Fruit fly (Drosophila melanogaster) whole organism, embryonic: ENCODE data around the gene CG15343.

Source experiments
- BtbVII ChIP-seq: fragments of 200-800 bp; sonication (Bioruptor generic); optimal IDR thresholded peaks from 3 replicates; lab custom pipeline; 2017; ENCODE audit warnings: missing biosample characterization, mild to moderate bottlenecking, missing genetic modification characterization
- CG10209 ChIP-seq: fragments of 200-800 bp; sonication (Bioruptor generic); optimal IDR thresholded peaks from 3 replicates; lab custom pipeline; 2017; ENCODE audit warnings: missing biosample characterization, mild to moderate bottlenecking, missing genetic modification characterization, missing genetic modification reagents
- CG10267 ChIP-seq: fragments of 200-800 bp; sonication (Bioruptor generic); optimal IDR thresholded peaks from 2 replicates; lab custom pipeline; 2018; ENCODE audit warnings: missing biosample characterization, mild to moderate bottlenecking, missing genetic modification characterization, moderate library complexity
- CG10959 ChIP-seq: fragments of 200-800 bp; sonication (Bioruptor generic); IDR thresholded peaks from 2 replicates; pipeline ENCODE4 v1.3.6; 2022; ENCODE audit warnings: missing biosample characterization, missing genetic modification characterization
- CG12769 ChIP-seq: fragments of 200-800 bp; sonication (Bioruptor generic); optimal IDR thresholded peaks from 2 replicates; lab custom pipeline; 2019; ENCODE audit warnings: missing biosample characterization, mild to moderate bottlenecking, missing genetic modification characterization, moderate library complexity
- CG14667 ChIP-seq: fragments of 200-800 bp; sonication (Bioruptor generic); IDR thresholded peaks from 2 replicates; pipeline ENCODE4 v1.3.6; 2022; ENCODE audit warnings: missing biosample characterization, missing genetic modification characterization
- CG14710 ChIP-seq: fragments of 200-800 bp; sonication (Bioruptor generic); optimal IDR thresholded peaks from 3 replicates; lab custom pipeline; 2019; ENCODE audit warnings: missing biosample characterization, mild to moderate bottlenecking, missing genetic modification characterization, moderate library complexity
- CG15696 ChIP-seq: fragments of 200-800 bp; sonication (Bioruptor generic); optimal IDR thresholded peaks from 2 replicates; lab custom pipeline; 2019; ENCODE audit warnings: missing biosample characterization, mild to moderate bottlenecking, missing genetic modification characterization, moderate library complexity
- CG16863 ChIP-seq: fragments of 200-800 bp; sonication (Bioruptor generic); optimal IDR thresholded peaks from 3 replicates; lab custom pipeline; 2016; ENCODE audit warnings: missing biosample characterization, missing genetic modification characterization
- CG2116 ChIP-seq: fragments of 200-800 bp; sonication (Bioruptor generic); optimal IDR thresholded peaks from 3 replicates; lab custom pipeline; 2018; ENCODE audit warnings: missing biosample characterization, mild to moderate bottlenecking, missing genetic modification characterization
- CG2120 ChIP-seq: fragments of 200-800 bp; sonication (Bioruptor generic); optimal IDR thresholded peaks from 3 replicates; lab custom pipeline; 2016; ENCODE audit warnings: missing biosample characterization, missing genetic modification characterization
- CG2199 ChIP-seq: fragments of 200-800 bp; sonication (Bioruptor generic); IDR thresholded peaks from 3 replicates; pipeline ENCODE4 v1.3.6; 2022; ENCODE audit warnings: missing biosample characterization, missing genetic modification characterization
- CG3281 ChIP-seq: fragments of 200-800 bp; sonication (Bioruptor generic); optimal IDR thresholded peaks from 3 replicates; lab custom pipeline; 2017; ENCODE audit warnings: missing biosample characterization, mild to moderate bottlenecking, missing genetic modification characterization
- CG4617 ChIP-seq: fragments of 200-800 bp; sonication (Bioruptor generic); optimal IDR thresholded peaks from 3 replicates; lab custom pipeline; 2016; ENCODE audit warnings: missing biosample characterization, missing genetic modification characterization, borderline replicate concordance
- CG4854 ChIP-seq: fragments of 200-800 bp; sonication (Bioruptor generic); optimal IDR thresholded peaks from 2 replicates; lab custom pipeline; 2016; ENCODE audit warnings: missing biosample characterization, missing genetic modification characterization, inconsistent platforms
- CG9797 ChIP-seq: fragments of 200-800 bp; sonication (Bioruptor generic); optimal IDR thresholded peaks from 3 replicates; lab custom pipeline; 2018; ENCODE audit warnings: missing biosample characterization, mild to moderate bottlenecking, missing genetic modification characterization
- CHES-1-like ChIP-seq: fragments of 200-800 bp; sonication (Bioruptor generic); optimal IDR thresholded peaks from 2 replicates; lab custom pipeline; 2016; ENCODE audit warnings: missing biosample characterization, missing genetic modification characterization
- Dfd ChIP-seq, 2 experiments: fragments of >200 bp; optimal IDR thresholded peaks; 2 replicates each; lab custom pipeline; 2017; ENCODE audit warnings: missing biosample characterization in 2 of 2, missing genetic modification characterization in 2 of 2
- Dll ChIP-seq: fragments of 200-800 bp; sonication (Bioruptor generic); IDR thresholded peaks from 4 replicates; pipeline ENCODE4 v1.3.6; 2022; ENCODE audit warnings: missing biosample characterization, missing genetic modification characterization; ENCODE audit not compliant: partially characterized antibody
- Eip74EF ChIP-seq, 2 experiments: fragments of 200-800 bp in 1 of 2; fragments of >200 bp in 1 of 2; sonication (Bioruptor generic) in 1 of 2; optimal IDR thresholded peaks; 2 replicates each; lab custom pipeline; 2017 to 2019; ENCODE audit warnings: missing biosample characterization in 2 of 2, missing genetic modification characterization in 2 of 2, mild to moderate bottlenecking in 1 of 2, moderate library complexity in 1 of 2
- H2.0 ChIP-seq: fragments of 200-800 bp; sonication (Bioruptor generic); IDR thresholded peaks from 2 replicates; pipeline ENCODE4 v1.3.6; 2022; ENCODE audit warnings: missing biosample characterization, missing genetic modification characterization
- HHEX ChIP-seq: fragments of 200-800 bp; sonication (Bioruptor generic); optimal IDR thresholded peaks from 3 replicates; lab custom pipeline; 2017; ENCODE audit warnings: missing biosample characterization, mild to moderate bottlenecking, missing genetic modification characterization, missing genetic modification reagents
- Hr39 ChIP-seq: fragments of >200 bp; optimal IDR thresholded peaks from 2 replicates; lab custom pipeline; 2017
- Med ChIP-seq: fragments of 200-800 bp; sonication (Bioruptor generic); peaks from one replicate; lab custom pipeline; 2016; ENCODE audit warnings: missing biosample characterization, missing genetic modification characterization, mild to moderate bottlenecking, inconsistent platforms, moderate library complexity
- Myb ChIP-seq: fragments of 200-800 bp; sonication (Bioruptor generic); optimal IDR thresholded peaks from 2 replicates; lab custom pipeline; 2016; ENCODE audit warnings: missing biosample characterization, missing genetic modification characterization
- PHDP ChIP-seq: fragments of 200-800 bp; sonication (Bioruptor generic); optimal IDR thresholded peaks from 3 replicates; lab custom pipeline; 2018; ENCODE audit warnings: missing biosample characterization, mild to moderate bottlenecking, missing genetic modification characterization, moderate library complexity
- Side ChIP-seq: fragments of 200-800 bp; sonication (Bioruptor generic); optimal IDR thresholded peaks from 2 replicates; lab custom pipeline; 2016; ENCODE audit warnings: missing biosample characterization, missing genetic modification characterization
- Sin3A ChIP-seq: fragments of >200 bp; optimal IDR thresholded peaks from 2 replicates; lab custom pipeline; 2018
- TFAM ChIP-seq: fragments of 200-800 bp; sonication (Bioruptor generic); optimal IDR thresholded peaks from 2 replicates; lab custom pipeline; 2017; ENCODE audit warnings: missing biosample characterization, missing genetic modification characterization, inconsistent platforms
- Xrp1 ChIP-seq: fragments of 200-800 bp; sonication (Bioruptor generic); IDR thresholded peaks from 2 replicates; pipeline ENCODE4 v1.3.6; 2022; ENCODE audit warnings: missing biosample characterization, missing genetic modification characterization
- bbx ChIP-seq: fragments of 200-800 bp; sonication (Bioruptor generic); IDR thresholded peaks from 2 replicates; pipeline ENCODE4 v1.3.6; 2022; ENCODE audit warnings: missing biosample characterization, missing genetic modification characterization; ENCODE audit not compliant: partially characterized antibody
- bcd ChIP-seq: fragments of 200-800 bp; sonication (Bioruptor generic); optimal IDR thresholded peaks from 2 replicates; lab custom pipeline; 2017; ENCODE audit warnings: missing biosample characterization, mild to moderate bottlenecking, missing genetic modification characterization
- bsh ChIP-seq, 2 experiments: fragments of 200-800 bp; sonication (Bioruptor generic); optimal IDR thresholded peaks; 2 replicates each; lab custom pipeline; 2017 to 2018; ENCODE audit warnings: mild to moderate bottlenecking in 2 of 2, missing biosample characterization in 2 of 2, missing genetic modification characterization in 2 of 2, moderate library complexity in 1 of 2
- esg ChIP-seq: fragments of 200-800 bp; sonication (Bioruptor generic); conservative IDR thresholded peaks from 2 replicates; pipeline ENCODE4 v1.3.6; 2022; ENCODE audit warnings: missing biosample characterization, missing genetic modification characterization
- eyg ChIP-seq: fragments of 200-800 bp; sonication (Bioruptor generic); optimal IDR thresholded peaks from 3 replicates; lab custom pipeline; 2016; ENCODE audit warnings: missing biosample characterization, missing genetic modification characterization
- fd3F ChIP-seq: fragments of 200-800 bp; sonication (Bioruptor generic); optimal IDR thresholded peaks from 2 replicates; lab custom pipeline; 2018; ENCODE audit warnings: missing biosample characterization, mild to moderate bottlenecking, missing genetic modification characterization, moderate library complexity
- gsb ChIP-seq: fragments of 200-800 bp; sonication (Bioruptor generic); IDR thresholded peaks from 2 replicates; pipeline ENCODE4 v1.3.6; 2022; ENCODE audit warnings: missing biosample characterization, missing genetic modification characterization
- kni ChIP-seq: fragments of 200-800 bp; sonication (Bioruptor generic); optimal IDR thresholded peaks from 3 replicates; lab custom pipeline; 2017; ENCODE audit warnings: mild to moderate bottlenecking, missing biosample characterization, missing genetic modification reagents, missing genetic modification characterization
- lbe ChIP-seq: fragments of 200-800 bp; sonication (Bioruptor generic); optimal IDR thresholded peaks from 2 replicates; lab custom pipeline; 2016; ENCODE audit warnings: missing biosample characterization, mild to moderate bottlenecking, missing genetic modification characterization
- nerfin-1 ChIP-seq: fragments of 200-800 bp; sonication (Bioruptor generic); optimal IDR thresholded peaks from 3 replicates; lab custom pipeline; 2019; ENCODE audit warnings: missing biosample characterization, mild to moderate bottlenecking, missing genetic modification characterization, moderate library complexity
- nmo ChIP-seq: fragments of 200-800 bp; sonication (Bioruptor generic); optimal IDR thresholded peaks from 2 replicates; lab custom pipeline; 2018; ENCODE audit warnings: missing biosample characterization, mild to moderate bottlenecking, missing genetic modification characterization, moderate library complexity
- pum ChIP-seq: fragments of 200-800 bp; sonication (Bioruptor generic); optimal IDR thresholded peaks from 2 replicates; lab custom pipeline; 2016; ENCODE audit warnings: missing biosample characterization, missing genetic modification characterization
- sim ChIP-seq: fragments of 200-800 bp; sonication (Bioruptor generic); IDR thresholded peaks from 2 replicates; pipeline ENCODE4 v1.3.6; 2022; ENCODE audit warnings: missing biosample characterization, missing genetic modification characterization
- sima ChIP-seq: fragments of 200-800 bp; sonication (Bioruptor generic); optimal IDR thresholded peaks from 2 replicates; lab custom pipeline; 2016; ENCODE audit warnings: missing biosample characterization, missing genetic modification characterization
- slou ChIP-seq: fragments of 200-800 bp; sonication (Bioruptor generic); optimal IDR thresholded peaks from 3 replicates; lab custom pipeline; 2016; ENCODE audit warnings: missing biosample characterization, missing genetic modification characterization
- so ChIP-seq: fragments of 200-800 bp; sonication (Bioruptor generic); IDR thresholded peaks from 3 replicates; pipeline ENCODE4 v1.3.6; 2022; ENCODE audit warnings: missing biosample characterization, missing genetic modification characterization
- sug ChIP-seq: fragments of 200-800 bp; optimal IDR thresholded peaks from 2 replicates; lab custom pipeline; 2019; ENCODE audit warnings: missing biosample characterization, mild to moderate bottlenecking, missing genetic modification characterization, moderate library complexity
- wdn ChIP-seq: fragments of 200-800 bp; sonication (Bioruptor generic); IDR thresholded peaks from 2 replicates; pipeline ENCODE4 v1.3.6; 2022; ENCODE audit warnings: missing biosample characterization, missing genetic modification characterization
- wek ChIP-seq: fragments of 200-800 bp; sonication (Bioruptor generic); optimal IDR thresholded peaks from 3 replicates; lab custom pipeline; 2018; ENCODE audit warnings: missing biosample characterization, mild to moderate bottlenecking, missing genetic modification characterization, moderate library complexity
- zf30C ChIP-seq: fragments of 200-800 bp; sonication (Bioruptor generic); optimal IDR thresholded peaks from 3 replicates; lab custom pipeline; 2018; ENCODE audit warnings: missing biosample characterization, mild to moderate bottlenecking, missing genetic modification characterization

Gene CG15343

DNA sequence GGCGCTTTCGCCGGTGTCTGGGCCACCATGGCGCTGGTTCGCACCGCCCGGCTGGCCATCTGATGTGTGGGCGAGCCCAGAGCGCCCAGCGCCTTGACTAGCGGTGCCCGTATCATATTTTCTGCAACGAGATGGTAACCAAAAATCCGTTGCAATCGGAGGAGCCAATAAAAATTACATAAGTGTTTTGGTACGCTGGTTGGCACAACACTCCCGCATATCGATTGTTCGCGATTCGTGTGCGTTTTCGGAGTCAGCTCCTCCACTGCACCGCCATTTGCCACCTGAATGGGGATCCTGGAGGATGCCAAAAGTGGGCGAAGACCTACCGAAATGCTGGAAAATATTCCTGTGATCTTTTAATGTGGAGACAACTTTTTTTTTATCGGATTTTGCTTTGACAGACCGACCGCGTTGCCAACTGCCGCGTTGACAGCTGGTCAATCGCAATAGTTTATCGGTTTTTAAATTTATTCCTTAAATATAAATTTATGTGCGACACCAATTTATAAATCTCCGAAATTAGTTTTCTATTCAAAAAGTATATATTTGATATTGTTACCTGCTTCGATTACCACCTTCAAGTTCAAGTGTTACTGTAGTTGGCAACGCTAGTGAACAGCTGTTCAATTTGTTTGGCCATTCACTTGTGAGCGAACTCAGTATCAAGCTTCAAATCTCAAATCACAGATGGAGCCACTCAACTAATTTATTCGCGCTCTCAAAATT, 22.2 kb downstream of the CG15343 start, which contains the start of gene ND-75 (continued):
- peak; percentile 77 for TF ChIP-seq Sin3A (lab: Kevin White, UChicago)
- TF ChIP-seq CG3281, result no peak
- no peak for TF ChIP-seq wdn
- TF ChIP-seq Dfd (GFP tag; optimal IDR thresholded peaks at IDR 0.05; lab: Kevin White, UChicago), result no peak
- TF ChIP-seq CG2199, result no peak
- no peak for TF ChIP-seq CHES-1-like (GFP tag; lab: Kevin White, UChicago)
- no peak for TF ChIP-seq Xrp1 (GFP tag; lab: Robert Waterston, UW)
- no peak for TF ChIP-seq H2.0 (GFP tag; lab: Robert Waterston, UW)
- no peak for TF ChIP-seq nerfin-1
- no peak for TF ChIP-seq sima (GFP tag; lab: Kevin White, UChicago)
- TF ChIP-seq CG12769 (tag; lab: Kevin White, UChicago), result no peak
- no peak for TF ChIP-seq lbe (GFP tag; lab: Kevin White, UChicago)
- peak; percentile 9 for TF ChIP-seq nmo (GFP tag; lab: Kevin White, UChicago)
- no peak for TF ChIP-seq kni (GFP tag; lab: Kevin White, UChicago)
- no peak for TF ChIP-seq CG2120 (GFP tag; lab: Kevin White, UChicago)
- no peak for TF ChIP-seq gsb
- no peak for TF ChIP-seq Myb (GFP tag; lab: Kevin White, UChicago)
- TF ChIP-seq BtbVII (GFP tag; lab: Kevin White, UChicago), result no peak
- peak; percentile 43 for TF ChIP-seq CG14710 (tag; lab: Kevin White, UChicago)
- TF ChIP-seq HHEX (GFP tag; lab: Kevin White, UChicago), result no peak
- no peak for TF ChIP-seq bbx (GFP tag; lab: Robert Waterston, UW)
- no peak for TF ChIP-seq sim (GFP tag; lab: Robert Waterston, UW)
- TF ChIP-seq slou (GFP tag; lab: Kevin White, UChicago), result no peak
- TF ChIP-seq PHDP (tag; lab: Kevin White, UChicago), result no peak
- TF ChIP-seq so (GFP tag; lab: Robert Waterston, UW), result no peak
- no peak for TF ChIP-seq CG16863
- TF ChIP-seq pum (GFP tag; lab: Kevin White, UChicago), result no peak
- TF ChIP-seq bcd (GFP tag; lab: Kevin White, UChicago), result no peak
- TF ChIP-seq CG4617 (GFP tag; lab: Kevin White, UChicago), result peak; percentile 49
- TF ChIP-seq wek, result no peak
- TF ChIP-seq fd3F, result no peak
- no peak for TF ChIP-seq sug (tag; lab: Kevin White, UChicago)
- peak; percentile 86 for TF ChIP-seq CG4854
- TF ChIP-seq CG10209 (GFP tag; lab: Kevin White, UChicago), result no peak
- no peak for TF ChIP-seq zf30C (GFP tag; lab: Kevin White, UChicago)
- TF ChIP-seq esg (GFP tag; lab: Robert Waterston, UW), result no peak
- no peak for TF ChIP-seq Side (GFP tag; lab: Kevin White, UChicago)
- TF ChIP-seq CG10959 (GFP tag; lab: Robert Waterston, UW), result no peak
- no peak for TF ChIP-seq CG14667 (GFP tag; lab: Robert Waterston, UW)
- no peak for TF ChIP-seq TFAM (GFP tag; lab: Kevin White, UChicago)
- TF ChIP-seq CG15696 (tag; lab: Kevin White, UChicago), result no peak
- 0 out of 4 replicates have a peak, but pooled peaks have one; percentile 16 for TF ChIP-seq Dll (GFP tag; lab: Robert Waterston, UW)
- TF ChIP-seq CG9797 (GFP tag; lab: Kevin White, UChicago), result peak; percentile 22
- TF ChIP-seq CG2116 (GFP tag; lab: Kevin White, UChicago), result peak; percentile 66
- TF ChIP-seq eyg (GFP tag; lab: Kevin White, UChicago), result no peak
- no peak for TF ChIP-seq bsh (GFP tag; optimal IDR thresholded peaks at IDR 0.05; lab: Kevin White, UChicago)
- TF ChIP-seq Med (GFP tag; lab: Kevin White, UChicago), result peak; percentile 15
- TF ChIP-seq Hr39 (lab: Kevin White, UChicago), result no peak
- TF ChIP-seq Eip74EF (GFP tag; optimal IDR thresholded peaks at IDR 0.05; lab: Kevin White, UChicago), result no peak
- peak; percentile 20 for TF ChIP-seq CG10267
